Fruit fly (Drosophila melanogaster): ENCODE results near the gene gzl.

The gzl gene

DNA sequence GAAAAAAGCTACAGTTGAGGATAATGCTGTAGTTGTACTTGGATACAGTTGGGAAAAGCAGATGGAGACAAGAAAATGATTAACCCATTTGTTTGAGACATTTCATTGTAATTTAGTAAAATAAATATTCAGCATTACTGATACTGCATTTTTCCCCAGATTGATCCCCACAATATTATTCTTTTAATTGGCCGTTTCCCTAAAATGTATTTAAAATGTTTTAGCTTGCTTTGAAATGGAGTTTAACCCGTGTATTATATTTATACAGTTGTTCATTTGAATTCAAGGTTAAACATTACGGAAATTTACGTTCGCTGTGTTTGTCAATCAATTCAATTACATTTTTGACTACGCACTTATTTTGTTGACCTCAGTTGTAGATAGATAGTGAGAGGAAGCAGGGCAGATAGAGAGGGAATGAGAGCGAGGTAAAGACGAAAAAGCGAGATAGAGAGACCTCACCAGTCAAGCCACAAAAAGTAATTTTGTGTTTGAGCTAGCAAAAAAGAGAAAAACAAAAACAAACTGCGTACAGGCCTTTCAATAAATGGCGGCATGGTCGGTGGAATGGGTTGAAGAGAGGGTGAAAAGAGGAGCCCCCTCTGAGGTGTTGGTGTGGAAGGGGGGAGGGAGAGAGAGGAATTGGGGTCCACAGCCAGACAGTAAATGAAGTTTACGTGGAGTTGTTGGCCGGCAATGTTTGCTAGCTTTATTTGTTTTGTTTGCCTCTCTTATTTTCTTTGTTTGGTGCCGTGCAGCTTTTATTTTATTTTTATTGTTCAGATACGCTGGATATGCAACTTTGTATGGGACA is 27.9 kb downstream of the gzl start:
- TF ChIP-seq Nf-YB (GFP tag; optimal IDR thresholded peaks at IDR 0.05) = peak; percentile 76
- TF ChIP-seq oc (tag; optimal IDR thresholded peaks at IDR 0.05) = peak; percentile 36
- TF ChIP-seq Nf-YC (tag; optimal IDR thresholded peaks at IDR 0.05) = peak; percentile 79
- peak; percentile 88 for TF ChIP-seq CG17829 (tag; optimal IDR thresholded peaks at IDR 0.05)
- peak; percentile 63; the same call in 2 of the 3 replicates for TF ChIP-seq ken (GFP tag; IDR thresholded peaks at IDR 0.05)
- peak; percentile 42 for TF ChIP-seq grn (GFP tag; optimal IDR thresholded peaks at IDR 0.05)
- TF ChIP-seq Sox100B (GFP tag; optimal IDR thresholded peaks at IDR 0.05) = peak; percentile 95
- peak; percentile 89 for TF ChIP-seq Fer1 (GFP tag; optimal IDR thresholded peaks at IDR 0.05)
- TF ChIP-seq her (GFP tag; optimal IDR thresholded peaks at IDR 0.05) = peak; percentile 63
- TF ChIP-seq row (GFP tag; IDR thresholded peaks at IDR 0.05) = peak; percentile 87
- TF ChIP-seq CG4854 (GFP tag; optimal IDR thresholded peaks at IDR 0.05) = peak; percentile 84
- peak; percentile 46 for TF ChIP-seq CG9876 (GFP tag; optimal IDR thresholded peaks at IDR 0.05)
- no peak for TF ChIP-seq Dref (GFP tag; IDR thresholded peaks at IDR 0.05)
- peak; percentile 84 for TF ChIP-seq Antp (GFP tag; optimal IDR thresholded peaks at IDR 0.05)
- TF ChIP-seq dpn (GFP tag; optimal IDR thresholded peaks at IDR 0.05) = peak; percentile 81 to 88
- peak; percentile 46 for TF ChIP-seq B-H1 (GFP tag; IDR thresholded peaks at IDR 0.05)
- peak; percentile 60 for TF ChIP-seq pros (GFP tag; optimal IDR thresholded peaks at IDR 0.05)
- TF ChIP-seq sug (tag; optimal IDR thresholded peaks at IDR 0.05) = peak; percentile 83
- TF ChIP-seq CG3065 (GFP tag; optimal IDR thresholded peaks at IDR 0.05) = peak; percentile 61
- no peak for TF ChIP-seq Dip2 (GFP tag; IDR thresholded peaks at IDR 0.05)
- TF ChIP-seq Six4 (GFP tag; optimal IDR thresholded peaks at IDR 0.05) = peak; percentile 81
- TF ChIP-seq CG11723 (GFP tag; optimal IDR thresholded peaks at IDR 0.05) = peak; percentile 79
- TF ChIP-seq br (optimal IDR thresholded peaks at IDR 0.05) = no peak
- TF ChIP-seq abd-A (tag; optimal IDR thresholded peaks at IDR 0.05) = peak; percentile 89
- TF ChIP-seq unpg (GFP tag; optimal IDR thresholded peaks at IDR 0.05) = peak; percentile 74
- TF ChIP-seq CG9817 (tag; optimal IDR thresholded peaks at IDR 0.05) = peak; percentile 80
- TF ChIP-seq phol (tag; optimal IDR thresholded peaks at IDR 0.05) = peak; percentile 92
- peak; percentile 92 for TF ChIP-seq CG12104 (GFP tag; optimal IDR thresholded peaks at IDR 0.05)
- peak; percentile 18 for TF ChIP-seq cg (GFP tag; optimal IDR thresholded peaks at IDR 0.05)
- TF ChIP-seq CG15073 (GFP tag; optimal IDR thresholded peaks at IDR 0.05) = peak; percentile 62
- TF ChIP-seq exex (tag; optimal IDR thresholded peaks at IDR 0.05) = peak; percentile 47
- TF ChIP-seq CG10366 (GFP tag; IDR thresholded peaks at IDR 0.05) = peak; percentile 58; the same call in 1 of the 2 replicates
- peak; percentile 45 for TF ChIP-seq Ada2b (GFP tag; IDR thresholded peaks at IDR 0.05)
- peak; percentile 51 for TF ChIP-seq ap (GFP tag; IDR thresholded peaks at IDR 0.05)
- peak; percentile 80 for TF ChIP-seq CG18476 (GFP tag; optimal IDR thresholded peaks at IDR 0.05)
- peak; percentile 14; the same call in 1 of the 2 replicates for TF ChIP-seq peb (GFP tag; IDR thresholded peaks at IDR 0.05)
- 0 out of 2 replicates have a peak, but pooled peaks have one; percentile 20 for TF ChIP-seq CkIIα-i1 (GFP tag; IDR thresholded peaks at IDR 0.05)
- TF ChIP-seq Optix (GFP tag; IDR thresholded peaks at IDR 0.05) = 0 out of 3 replicates have a peak, but pooled peaks have one; percentile 38
- TF ChIP-seq CG6813 (GFP tag; optimal IDR thresholded peaks at IDR 0.05) = peak; percentile 76
- TF ChIP-seq croc (GFP tag; conservative IDR thresholded peaks at IDR 0.05) = peak; percentile 64
- no peak for TF ChIP-seq CG7963 (GFP tag; IDR thresholded peaks at IDR 0.05; ENCODE audit: partially characterized antibody)
- peak; percentile 80 for TF ChIP-seq kni (GFP tag; optimal IDR thresholded peaks at IDR 0.05)
- peak; percentile 42 for TF ChIP-seq CG7271 (tag; optimal IDR thresholded peaks at IDR 0.05)
- TF ChIP-seq lmd (GFP tag; IDR thresholded peaks at IDR 0.05) = peak; percentile 80
- peak; percentile 78 for TF ChIP-seq Blimp-1 (GFP tag; optimal IDR thresholded peaks at IDR 0.05)
- TF ChIP-seq ac (GFP tag; optimal IDR thresholded peaks at IDR 0.05) = peak; percentile 3
- no peak for TF ChIP-seq rib (GFP tag; IDR thresholded peaks at IDR 0.05)
- peak; percentile 86 for TF ChIP-seq Usf (GFP tag; optimal IDR thresholded peaks at IDR 0.05)
- peak; percentile 84 for TF ChIP-seq CG34376 (GFP tag; optimal IDR thresholded peaks at IDR 0.05)
